Fruit fly (Drosophila melanogaster) whole organism, embryonic: ENCODE data around the gene CG12990.

Source experiments
- Aef1 ChIP-seq: fragments of 200-800 bp; sonication (Bioruptor generic); IDR thresholded peaks from 3 replicates; pipeline ENCODE4 v1.3.6; 2022; ENCODE audit warnings: missing biosample characterization, missing genetic modification characterization
- Antp ChIP-seq: fragments of 200-800 bp; sonication (Bioruptor generic); optimal IDR thresholded peaks from 3 replicates; lab custom pipeline; 2016; ENCODE audit warnings: missing biosample characterization, missing genetic modification characterization
- Bgb ChIP-seq: fragments of 200-800 bp; sonication (Bioruptor generic); IDR thresholded peaks from 2 replicates; pipeline ENCODE4 v1.3.6; 2022; ENCODE audit warnings: missing biosample characterization, missing genetic modification characterization; ENCODE audit not compliant: partially characterized antibody
- CG10431 ChIP-seq: fragments of 200-800 bp; sonication (Bioruptor generic); optimal IDR thresholded peaks from 3 replicates; lab custom pipeline; 2018; ENCODE audit warnings: missing biosample characterization, mild to moderate bottlenecking, missing genetic modification characterization
- CG12071 ChIP-seq: fragments of 200-800 bp; sonication (Bioruptor generic); optimal IDR thresholded peaks from 3 replicates; lab custom pipeline; 2018; ENCODE audit warnings: missing biosample characterization, mild to moderate bottlenecking, missing genetic modification characterization
- CG1233 ChIP-seq: fragments of 200-800 bp; sonication (Bioruptor generic); optimal IDR thresholded peaks from 4 replicates; lab custom pipeline; 2018; ENCODE audit warnings: missing biosample characterization, mild to moderate bottlenecking, missing genetic modification characterization
- CG12942 ChIP-seq: fragments of 200-800 bp; sonication (Bioruptor generic); optimal IDR thresholded peaks from 3 replicates; lab custom pipeline; 2016; ENCODE audit warnings: missing biosample characterization, missing genetic modification characterization
- CG17802 ChIP-seq: fragments of 200-800 bp; sonication (Bioruptor generic); optimal IDR thresholded peaks from 2 replicates; lab custom pipeline; 2018; ENCODE audit warnings: missing biosample characterization, mild to moderate bottlenecking, missing genetic modification characterization, moderate library complexity
- CG2116 ChIP-seq: fragments of 200-800 bp; sonication (Bioruptor generic); optimal IDR thresholded peaks from 3 replicates; lab custom pipeline; 2018; ENCODE audit warnings: missing biosample characterization, mild to moderate bottlenecking, missing genetic modification characterization
- CG2712 ChIP-seq: fragments of 200-800 bp; optimal IDR thresholded peaks from 3 replicates; lab custom pipeline; 2019; ENCODE audit warnings: missing biosample characterization, mild to moderate bottlenecking, missing genetic modification characterization, moderate library complexity
- CG31441 ChIP-seq: fragments of 200-800 bp; sonication (Bioruptor generic); IDR thresholded peaks from 2 replicates; pipeline ENCODE4 v1.3.6; 2022; ENCODE audit warnings: missing biosample characterization, missing genetic modification characterization
- CG42726 ChIP-seq: fragments of 200-800 bp; sonication (Bioruptor generic); IDR thresholded peaks from 2 replicates; pipeline ENCODE4 v1.3.6; 2022; ENCODE audit warnings: missing biosample characterization, missing genetic modification characterization; ENCODE audit not compliant: partially characterized antibody
- CG6654 ChIP-seq: fragments of 200-800 bp; sonication (Bioruptor generic); optimal IDR thresholded peaks from 2 replicates; lab custom pipeline; 2017; ENCODE audit warnings: missing biosample characterization, mild to moderate bottlenecking, missing genetic modification characterization
- CG6791 ChIP-seq: fragments of 200-800 bp; sonication (Bioruptor generic); IDR thresholded peaks from 3 replicates; pipeline ENCODE4 v1.3.6; 2022; ENCODE audit warnings: missing biosample characterization, missing genetic modification characterization; ENCODE audit not compliant: partially characterized antibody
- CG7556 ChIP-seq: fragments of 200-800 bp; sonication (Bioruptor generic); optimal IDR thresholded peaks from 2 replicates; lab custom pipeline; 2017; ENCODE audit warnings: missing biosample characterization, mild to moderate bottlenecking, missing genetic modification characterization
- CG7839 ChIP-seq: fragments of 200-800 bp; sonication (Bioruptor generic); optimal IDR thresholded peaks from 3 replicates; lab custom pipeline; 2018; ENCODE audit warnings: missing biosample characterization, mild to moderate bottlenecking, missing genetic modification characterization, moderate library complexity
- CG9876 ChIP-seq: fragments of 200-800 bp; sonication (Bioruptor generic); optimal IDR thresholded peaks from 2 replicates; lab custom pipeline; 2016; ENCODE audit warnings: missing biosample characterization, missing genetic modification characterization
- Deaf1 ChIP-seq: fragments of 200-800 bp; optimal IDR thresholded peaks from 3 replicates; lab custom pipeline; 2019; ENCODE audit warnings: missing biosample characterization, mild to moderate bottlenecking, missing genetic modification characterization, moderate library complexity
- Dek ChIP-seq: fragments of 200-800 bp; sonication (Bioruptor generic); optimal IDR thresholded peaks from 3 replicates; lab custom pipeline; 2019; ENCODE audit warnings: missing biosample characterization, mild to moderate bottlenecking, missing genetic modification characterization, moderate library complexity
- Fer3 ChIP-seq: fragments of 200-800 bp; sonication (Bioruptor generic); optimal IDR thresholded peaks from 2 replicates; lab custom pipeline; 2018; ENCODE audit warnings: missing biosample characterization, mild to moderate bottlenecking, missing genetic modification characterization, moderate library complexity
- H15 ChIP-seq: fragments of 200-800 bp; sonication (Bioruptor generic); IDR thresholded peaks from 3 replicates; pipeline ENCODE4 v1.3.6; 2022; ENCODE audit warnings: missing biosample characterization, missing genetic modification characterization
- HHEX ChIP-seq: fragments of 200-800 bp; sonication (Bioruptor generic); optimal IDR thresholded peaks from 3 replicates; lab custom pipeline; 2017; ENCODE audit warnings: missing biosample characterization, mild to moderate bottlenecking, missing genetic modification characterization, missing genetic modification reagents
- HLH54F ChIP-seq: fragments of 200-800 bp; sonication (Bioruptor generic); optimal IDR thresholded peaks from 3 replicates; lab custom pipeline; 2016; ENCODE audit warnings: missing biosample characterization, missing genetic modification characterization
- HmgD ChIP-seq: fragments of 200-800 bp; sonication (Bioruptor generic); optimal IDR thresholded peaks from 3 replicates; lab custom pipeline; 2016; ENCODE audit warnings: missing biosample characterization, missing genetic modification characterization
- Hr3 ChIP-seq: fragments of 200-800 bp; sonication (Bioruptor generic); optimal IDR thresholded peaks from 3 replicates; lab custom pipeline; 2016; ENCODE audit warnings: missing biosample characterization, missing genetic modification characterization
- Hr39 ChIP-seq: fragments of >200 bp; optimal IDR thresholded peaks from 2 replicates; lab custom pipeline; 2017
- Lpt ChIP-seq: fragments of >200 bp; optimal IDR thresholded peaks from 2 replicates; lab custom pipeline; 2018; ENCODE audit warnings: missing biosample characterization, missing genetic modification characterization
- Mes4 ChIP-seq: fragments of 200-800 bp; sonication (Bioruptor generic); optimal IDR thresholded peaks from 2 replicates; lab custom pipeline; 2016; ENCODE audit warnings: missing biosample characterization, missing genetic modification characterization
- NK7.1 ChIP-seq: fragments of 200-800 bp; sonication (Bioruptor generic); optimal IDR thresholded peaks from 3 replicates; lab custom pipeline; 2016; ENCODE audit warnings: missing biosample characterization, missing genetic modification characterization
- NfI ChIP-seq: fragments of 200-800 bp; sonication (Bioruptor generic); optimal IDR thresholded peaks from 3 replicates; lab custom pipeline; 2018; ENCODE audit warnings: missing biosample characterization, mild to moderate bottlenecking, missing genetic modification characterization, moderate library complexity
- Sry-δ ChIP-seq: fragments of 200-800 bp; sonication (Bioruptor generic); optimal IDR thresholded peaks from 2 replicates; lab custom pipeline; 2016; ENCODE audit warnings: missing biosample characterization, missing genetic modification characterization
- ap ChIP-seq: fragments of 200-800 bp; sonication (Bioruptor generic); IDR thresholded peaks from 2 replicates; pipeline ENCODE4 v1.3.6; 2022; ENCODE audit warnings: missing biosample characterization, missing genetic modification characterization
- bowl ChIP-seq: fragments of 200-800 bp; sonication (Bioruptor generic); IDR thresholded peaks from 2 replicates; pipeline ENCODE4 v1.3.6; 2022; ENCODE audit warnings: missing biosample characterization, missing genetic modification characterization
- bsh ChIP-seq, 2 experiments: fragments of 200-800 bp; sonication (Bioruptor generic); optimal IDR thresholded peaks; 2 replicates each; lab custom pipeline; 2017 to 2018; ENCODE audit warnings: mild to moderate bottlenecking in 2 of 2, missing biosample characterization in 2 of 2, missing genetic modification characterization in 2 of 2, moderate library complexity in 1 of 2
- cad ChIP-seq: fragments of >200 bp; optimal IDR thresholded peaks from 2 replicates; lab custom pipeline; 2017; ENCODE audit warnings: missing biosample characterization, missing genetic modification characterization
- chinmo ChIP-seq: fragments of 200-800 bp; sonication (Bioruptor generic); IDR thresholded peaks from 4 replicates; pipeline ENCODE4 v1.3.6; 2022; ENCODE audit warnings: missing biosample characterization, missing genetic modification characterization; ENCODE audit not compliant: partially characterized antibody
- gce ChIP-seq: fragments of 200-800 bp; sonication (Bioruptor generic); IDR thresholded peaks from 3 replicates; pipeline ENCODE4 v1.3.6; 2022; ENCODE audit warnings: missing biosample characterization, missing genetic modification characterization
- nau ChIP-seq: fragments of 200-800 bp; sonication (Bioruptor generic); optimal IDR thresholded peaks from 3 replicates; lab custom pipeline; 2017; ENCODE audit warnings: missing biosample characterization, mild to moderate bottlenecking, missing genetic modification characterization, missing genetic modification reagents
- nmo ChIP-seq: fragments of 200-800 bp; sonication (Bioruptor generic); optimal IDR thresholded peaks from 2 replicates; lab custom pipeline; 2018; ENCODE audit warnings: missing biosample characterization, mild to moderate bottlenecking, missing genetic modification characterization, moderate library complexity
- nom ChIP-seq: fragments of 200-800 bp; sonication (Bioruptor generic); optimal IDR thresholded peaks from 2 replicates; lab custom pipeline; 2017; ENCODE audit warnings: missing biosample characterization, missing genetic modification characterization, mild to moderate bottlenecking, moderate library complexity, missing genetic modification reagents
- pb ChIP-seq: fragments of 200-800 bp; sonication (Bioruptor generic); optimal IDR thresholded peaks from 3 replicates; lab custom pipeline; 2016; ENCODE audit warnings: missing biosample characterization, missing genetic modification characterization
- phol ChIP-seq: fragments of 200-800 bp; sonication (Bioruptor generic); optimal IDR thresholded peaks from 3 replicates; lab custom pipeline; 2018; ENCODE audit warnings: missing biosample characterization, mild to moderate bottlenecking, missing genetic modification characterization, moderate library complexity
- pita ChIP-seq: fragments of 200-800 bp; sonication (Bioruptor generic); optimal IDR thresholded peaks from 2 replicates; lab custom pipeline; 2017; ENCODE audit warnings: missing biosample characterization, mild to moderate bottlenecking, missing genetic modification characterization
- pros ChIP-seq: fragments of 200-800 bp; sonication (Bioruptor generic); optimal IDR thresholded peaks from 3 replicates; lab custom pipeline; 2019; ENCODE audit warnings: missing biosample characterization, mild to moderate bottlenecking, missing genetic modification characterization, moderate library complexity
- psq ChIP-seq: fragments of 200-800 bp; sonication (Bioruptor generic); optimal IDR thresholded peaks from 2 replicates; lab custom pipeline; 2017; ENCODE audit warnings: missing biosample characterization, missing genetic modification characterization
- pzg ChIP-seq: fragments of 200-800 bp; sonication (Bioruptor generic); optimal IDR thresholded peaks from 3 replicates; lab custom pipeline; 2018; ENCODE audit warnings: missing biosample characterization, mild to moderate bottlenecking, missing genetic modification characterization, moderate library complexity
- sisA ChIP-seq: fragments of 200-800 bp; sonication (Bioruptor generic); IDR thresholded peaks from 2 replicates; pipeline ENCODE4 v1.3.6; 2022; ENCODE audit warnings: missing biosample characterization, missing genetic modification characterization
- slbo ChIP-seq: fragments of 200-800 bp; sonication (Bioruptor generic); IDR thresholded peaks from 2 replicates; pipeline ENCODE4 v1.3.6; 2022; ENCODE audit warnings: missing biosample characterization, missing genetic modification characterization
- slou ChIP-seq: fragments of 200-800 bp; sonication (Bioruptor generic); optimal IDR thresholded peaks from 3 replicates; lab custom pipeline; 2016; ENCODE audit warnings: missing biosample characterization, missing genetic modification characterization
- yki ChIP-seq: fragments of >200 bp; optimal IDR thresholded peaks from 3 replicates; lab custom pipeline; 2018

Gene CG12990

DNA sequence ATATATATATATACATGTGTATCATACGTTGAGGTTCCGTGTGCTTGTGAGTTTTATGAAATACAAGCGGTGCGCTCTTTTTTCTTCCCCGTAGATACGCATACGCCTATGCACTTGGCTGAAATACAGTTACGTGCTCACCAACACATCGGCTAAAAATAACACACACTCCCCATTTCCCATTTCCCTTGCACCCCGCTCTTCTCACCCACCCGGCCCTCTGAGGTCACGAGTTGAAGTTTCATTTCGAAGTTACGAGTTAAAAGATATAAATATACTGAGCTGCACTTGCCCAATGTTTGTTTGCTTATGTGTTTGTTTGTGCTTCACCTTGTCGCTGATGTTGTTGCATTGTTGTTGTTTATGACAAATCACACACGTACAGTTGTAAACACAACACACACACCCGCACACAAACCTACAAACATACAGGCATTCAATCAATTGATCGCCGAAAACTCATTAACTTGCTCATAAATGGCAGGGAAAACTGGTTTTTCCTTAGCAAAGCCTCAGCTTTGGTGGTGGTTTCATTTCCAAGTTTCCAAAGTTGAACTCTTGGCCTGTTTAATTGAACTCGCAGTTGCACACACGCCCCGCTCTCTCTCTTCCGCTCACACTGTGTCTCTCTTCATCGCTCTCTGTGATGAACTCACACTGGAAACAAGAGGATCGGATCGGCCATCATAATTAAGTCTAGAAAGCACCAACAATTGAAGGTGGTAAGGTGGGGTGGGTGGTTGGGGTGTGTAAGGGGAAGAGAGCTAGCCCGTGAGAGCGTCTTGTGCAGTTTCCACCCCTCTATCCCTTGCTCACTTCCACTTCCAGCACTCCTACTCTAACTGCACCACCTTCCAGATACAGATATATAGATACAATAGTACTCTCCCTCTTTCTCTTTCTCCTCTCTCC, 13.2 kb downstream of the CG12990 start (continued):
- TF ChIP-seq CG12071 (peak; percentile 3), Mes4 (GFP tag; lab: Kevin White, UChicago) (no peak), Deaf1 (tag; lab: Kevin White, UChicago) (no peak), CG31441 (GFP tag; lab: Robert Waterston, UW) (no peak), Dek (tag; lab: Kevin White, UChicago) (no peak), pros (GFP tag; lab: Kevin White, UChicago) (peak; percentile 99), bowl (GFP tag; lab: Robert Waterston, UW) (no peak), Sry-δ (no peak), nmo (GFP tag; lab: Kevin White, UChicago) (no peak), pita (no peak), phol (no peak), Lpt (GFP tag; lab: Kevin White, UChicago) (no peak), ap (GFP tag; lab: Robert Waterston, UW) (no peak), HLH54F (GFP tag; lab: Kevin White, UChicago) (no peak), Fer3 (tag; lab: Kevin White, UChicago) (no peak), Hr3 (GFP tag; lab: Kevin White, UChicago) (no peak), CG6791 (GFP tag; lab: Robert Waterston, UW) (no peak), nom (GFP tag; lab: Kevin White, UChicago) (no peak), bsh (GFP tag; optimal IDR thresholded peaks at IDR 0.05; lab: Kevin White, UChicago) (peak in 1 of 2 experiments; percentile 3), HHEX (GFP tag; lab: Kevin White, UChicago) (no peak), NfI (GFP tag; lab: Kevin White, UChicago) (no peak), slou (GFP tag; lab: Kevin White, UChicago) (no peak), chinmo (0 out of 4 replicates have a peak, but pooled peaks have one; percentile 66), CG2712 (tag; lab: Kevin White, UChicago) (no peak), CG7556 (no peak), psq (GFP tag; lab: Kevin White, UChicago) (no peak), sisA (no peak), HmgD (no peak), CG1233 (GFP tag; lab: Kevin White, UChicago) (no peak), NK7.1 (GFP tag; lab: Kevin White, UChicago) (no peak), yki (no peak), nau (GFP tag; lab: Kevin White, UChicago) (no peak), Hr39 (no peak), CG12942 (no peak), gce (GFP tag; lab: Robert Waterston, UW) (no peak), pzg (GFP tag; lab: Kevin White, UChicago) (no peak), CG17802 (no peak), CG7839 (no peak), CG9876 (no peak), Antp (no peak), CG2116 (GFP tag; lab: Kevin White, UChicago) (no peak), cad (GFP tag; lab: Kevin White, UChicago) (no peak), CG10431 (GFP tag; lab: Kevin White, UChicago) (no peak), CG6654 (GFP tag; lab: Kevin White, UChicago) (no peak), slbo (GFP tag; lab: Robert Waterston, UW) (no peak), H15 (GFP tag; lab: Robert Waterston, UW) (no peak), Bgb (GFP tag; lab: Robert Waterston, UW) (no peak), CG42726 (no peak), Aef1 (GFP tag; lab: Robert Waterston, UW) (no peak), pb (no peak)
